Fruit fly (Drosophila melanogaster) whole organism, embryonic: ENCODE data around the gene Sfp87B.

Source experiments
- CG12744 ChIP-seq: fragments of 200-800 bp; sonication (Bioruptor generic); optimal IDR thresholded peaks from 2 replicates; lab custom pipeline; 2016; ENCODE audit warnings: missing biosample characterization, missing genetic modification characterization
- Doc3 ChIP-seq: fragments of 200-800 bp; sonication (Bioruptor generic); IDR thresholded peaks from 3 replicates; pipeline ENCODE4 v1.3.6; 2022; ENCODE audit warnings: missing biosample characterization, missing genetic modification characterization; ENCODE audit not compliant: partially characterized antibody
- Sox102F ChIP-seq: fragments of 200-800 bp; sonication (Bioruptor generic); optimal IDR thresholded peaks from 2 replicates; lab custom pipeline; 2018; ENCODE audit warnings: missing biosample characterization, mild to moderate bottlenecking, missing genetic modification characterization, moderate library complexity
- vnd ChIP-seq: fragments of 200-800 bp; sonication (Bioruptor generic); IDR thresholded peaks from 3 replicates; pipeline ENCODE4 v1.3.6; 2022; ENCODE audit warnings: missing biosample characterization, missing genetic modification characterization; ENCODE audit not compliant: partially characterized antibody
- zen ChIP-seq: fragments of 200-800 bp; sonication (Bioruptor generic); optimal IDR thresholded peaks from 3 replicates; lab custom pipeline; 2018; ENCODE audit warnings: missing biosample characterization, mild to moderate bottlenecking, missing genetic modification characterization, moderate library complexity

DNA sequence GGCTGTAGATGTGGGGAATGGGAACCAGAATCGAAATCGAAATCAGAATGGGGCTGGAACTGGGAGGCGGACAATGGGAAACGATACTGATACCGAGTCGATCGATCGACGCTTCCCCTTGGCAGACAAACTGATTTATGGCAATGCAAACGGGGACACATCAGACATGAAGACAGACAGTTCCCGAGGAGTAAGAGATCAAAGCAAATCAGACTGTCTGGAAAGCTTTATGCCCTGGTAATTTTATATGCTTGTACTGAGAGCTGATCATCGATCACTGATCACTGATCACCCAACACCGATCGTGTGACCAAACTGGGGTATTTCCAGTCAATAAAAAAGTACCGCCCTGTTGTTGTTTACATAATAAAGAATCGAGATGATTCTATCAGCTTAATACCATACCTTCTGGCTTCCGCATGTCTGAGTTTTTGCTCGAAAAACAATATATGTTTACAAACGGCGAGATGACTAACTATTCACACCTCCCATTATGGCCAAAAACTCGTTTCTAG lies 3.0 kb upstream of the Sfp87B start:
- TF ChIP-seq Sox102F (GFP tag; lab: Kevin White, UChicago) (no peak), zen (tag; lab: Kevin White, UChicago) (no peak), vnd (GFP tag; lab: Robert Waterston, UW) (no peak), CG12744 (GFP tag; lab: Kevin White, UChicago) (no peak), Doc3 (GFP tag; lab: Robert Waterston, UW) (no peak)
